Worm (Caenorhabditis elegans): ENCODE results near the gene Y38F2AR.3.

- TF ChIP-seq ama-1 (optimal IDR thresholded peaks at IDR 0.05) (no peak), lim-6 (tag; optimal IDR thresholded peaks at IDR 0.05) (no peak)
Observed at ce11 chrIV:2399420-2399819, 15.6 kb downstream of the Y38F2AR.3 start, which contains the start of gene Y38F2AR.10.
